Fruit fly (Drosophila melanogaster) whole organism, embryonic: ENCODE results near the gene CG9008.

Experiments
- Awh ChIP-seq: fragments of 200-800 bp; sonication (Bioruptor generic); IDR thresholded peaks from 2 replicates; pipeline ENCODE4, ENCODE4 v1.3.6; 2022; ENCODE audit warnings: missing biosample characterization, missing genetic modification characterization
- CG1233 ChIP-seq: fragments of 200-800 bp; sonication (Bioruptor generic); optimal IDR thresholded peaks from 4 replicates; lab custom pipeline; 2018; ENCODE audit warnings: missing biosample characterization, mild to moderate bottlenecking, missing genetic modification characterization
- CG15269 ChIP-seq: fragments of 200-800 bp; sonication (Bioruptor generic); optimal IDR thresholded peaks from 2 replicates; lab custom pipeline; 2018; ENCODE audit warnings: missing biosample characterization, mild to moderate bottlenecking, missing genetic modification characterization, moderate library complexity
- CG15514 ChIP-seq: fragments of 200-800 bp; sonication (Bioruptor generic); optimal IDR thresholded peaks from 3 replicates; lab custom pipeline; 2017; ENCODE audit warnings: missing biosample characterization, missing genetic modification characterization, mild to moderate bottlenecking, moderate library complexity, missing genetic modification reagents
- CG16815 ChIP-seq: fragments of 200-800 bp; sonication (Bioruptor generic); optimal IDR thresholded peaks from 3 replicates; lab custom pipeline; 2017; ENCODE audit warnings: missing biosample characterization, mild to moderate bottlenecking, missing genetic modification characterization
- CG17568 ChIP-seq: fragments of 200-800 bp; sonication (Bioruptor generic); optimal IDR thresholded peaks from 2 replicates; lab custom pipeline; 2018; ENCODE audit warnings: missing biosample characterization, mild to moderate bottlenecking, missing genetic modification characterization, moderate library complexity
- CG17829 ChIP-seq: fragments of 200-800 bp; optimal IDR thresholded peaks from 2 replicates; lab custom pipeline; 2019; ENCODE audit warnings: missing biosample characterization, mild to moderate bottlenecking, missing genetic modification characterization, moderate library complexity
- CG18262 ChIP-seq: fragments of 200-800 bp; optimal IDR thresholded peaks from 3 replicates; lab custom pipeline; 2019; ENCODE audit warnings: missing biosample characterization, mild to moderate bottlenecking, missing genetic modification characterization, moderate library complexity
- CG18599 ChIP-seq: fragments of 200-800 bp; sonication (Bioruptor generic); optimal IDR thresholded peaks from 3 replicates; lab custom pipeline; 2017; ENCODE audit warnings: missing biosample characterization, missing genetic modification characterization, mild to moderate bottlenecking, moderate library complexity, missing genetic modification reagents
- CG30403 ChIP-seq: fragments of 200-800 bp; sonication (Bioruptor generic); optimal IDR thresholded peaks from 3 replicates; lab custom pipeline; 2016; ENCODE audit warnings: missing biosample characterization, missing genetic modification characterization
- CG33557 ChIP-seq: fragments of 200-800 bp; sonication (Bioruptor generic); optimal IDR thresholded peaks from 2 replicates; lab custom pipeline; 2019; ENCODE audit warnings: missing biosample characterization, mild to moderate bottlenecking, missing genetic modification characterization, moderate library complexity
- CG34224 ChIP-seq: fragments of 200-800 bp; sonication (Bioruptor generic); IDR thresholded peaks from 3 replicates; pipeline ENCODE4 v1.3.6; 2022; ENCODE audit warnings: missing biosample characterization, missing genetic modification characterization; ENCODE audit not compliant: partially characterized antibody
- CG34422 ChIP-seq: fragments of 200-800 bp; sonication (Bioruptor generic); IDR thresholded peaks from 3 replicates; pipeline ENCODE4 v1.3.6; 2022; ENCODE audit warnings: missing biosample characterization, missing genetic modification characterization
- CG3726 ChIP-seq: fragments of 200-800 bp; sonication (Bioruptor generic); IDR thresholded peaks from 3 replicates; pipeline ENCODE4, ENCODE4 v1.3.6; 2022; ENCODE audit warnings: missing biosample characterization, missing genetic modification characterization
- CG7786 ChIP-seq: fragments of 200-800 bp; sonication (Bioruptor generic); optimal IDR thresholded peaks from 2 replicates; lab custom pipeline; 2016; ENCODE audit warnings: missing biosample characterization, missing genetic modification characterization
- CG9215 ChIP-seq: fragments of 200-800 bp; sonication (Bioruptor generic); IDR thresholded peaks from 2 replicates; pipeline ENCODE4 v1.3.6; 2022; ENCODE audit warnings: missing biosample characterization, missing genetic modification characterization
- CoRest ChIP-seq: fragments of 200-800 bp; sonication (Bioruptor generic); optimal IDR thresholded peaks from 3 replicates; lab custom pipeline; 2018; ENCODE audit warnings: missing biosample characterization, mild to moderate bottlenecking, missing genetic modification characterization, moderate library complexity
- D ChIP-seq, 2 experiments: fragments of 200-800 bp in 1 of 2; fragments of >200 bp in 1 of 2; sonication (Bioruptor generic) in 1 of 2; optimal IDR thresholded peaks; 2 replicates in 1 of 2; 3 replicates in 1 of 2; lab custom pipeline; 2017; ENCODE audit warnings: mild to moderate bottlenecking in 1 of 2, missing biosample characterization in 1 of 2, missing genetic modification characterization in 1 of 2, missing genetic modification reagents in 1 of 2
- Doc3 ChIP-seq: fragments of 200-800 bp; sonication (Bioruptor generic); IDR thresholded peaks from 3 replicates; pipeline ENCODE4 v1.3.6; 2022; ENCODE audit warnings: missing biosample characterization, missing genetic modification characterization; ENCODE audit not compliant: partially characterized antibody
- Dref ChIP-seq: fragments of 200-800 bp; sonication (Bioruptor generic); IDR thresholded peaks from 2 replicates; pipeline ENCODE4 v1.3.6; 2022; ENCODE audit warnings: missing biosample characterization, missing genetic modification characterization
- Ets97D ChIP-seq: fragments of 200-800 bp; sonication (Bioruptor generic); optimal IDR thresholded peaks from 3 replicates; lab custom pipeline; 2016; ENCODE audit warnings: missing biosample characterization, missing genetic modification characterization
- GATAe ChIP-seq: fragments of 200-800 bp; sonication (Bioruptor generic); conservative IDR thresholded peaks from 2 replicates; pipeline ENCODE4 v1.3.6; 2022; ENCODE audit warnings: missing biosample characterization, missing genetic modification characterization
- HLH4C ChIP-seq: fragments of 200-800 bp; sonication (Bioruptor generic); IDR thresholded peaks from 3 replicates; pipeline ENCODE4 v1.3.6; 2022; ENCODE audit warnings: missing biosample characterization, missing genetic modification characterization; ENCODE audit not compliant: partially characterized antibody
- MTF-1 ChIP-seq: fragments of 200-800 bp; sonication (Bioruptor generic); optimal IDR thresholded peaks from 2 replicates; lab custom pipeline; 2018; ENCODE audit warnings: missing biosample characterization, mild to moderate bottlenecking, missing genetic modification characterization, borderline replicate concordance
- NC2α ChIP-seq: fragments of 200-800 bp; sonication (Bioruptor generic); optimal IDR thresholded peaks from 2 replicates; lab custom pipeline; 2016; ENCODE audit warnings: missing biosample characterization, missing genetic modification characterization
- Nf-YC ChIP-seq: fragments of 200-800 bp; optimal IDR thresholded peaks from 3 replicates; lab custom pipeline; 2019; ENCODE audit warnings: missing biosample characterization, mild to moderate bottlenecking, missing genetic modification characterization, moderate library complexity
- Oaz ChIP-seq: fragments of 200-800 bp; sonication (Bioruptor generic); IDR thresholded peaks from 2 replicates; pipeline ENCODE4 v1.3.6; 2022; ENCODE audit warnings: missing biosample characterization, missing genetic modification characterization
- Poxn ChIP-seq: fragments of 200-800 bp; sonication (Bioruptor generic); IDR thresholded peaks from 2 replicates; pipeline ENCODE4 v1.3.6; 2022; ENCODE audit warnings: missing biosample characterization, missing genetic modification characterization
- Sry-δ ChIP-seq: fragments of 200-800 bp; sonication (Bioruptor generic); optimal IDR thresholded peaks from 2 replicates; lab custom pipeline; 2016; ENCODE audit warnings: missing biosample characterization, missing genetic modification characterization
- Ssrp ChIP-seq: fragments of 200-800 bp; sonication (Bioruptor generic); optimal IDR thresholded peaks from 2 replicates; lab custom pipeline; 2018; ENCODE audit warnings: missing biosample characterization, mild to moderate bottlenecking, missing genetic modification characterization, moderate library complexity
- ap ChIP-seq: fragments of 200-800 bp; sonication (Bioruptor generic); IDR thresholded peaks from 2 replicates; pipeline ENCODE4 v1.3.6; 2022; ENCODE audit warnings: missing biosample characterization, missing genetic modification characterization
- cg ChIP-seq: fragments of 200-800 bp; sonication (Bioruptor generic); optimal IDR thresholded peaks from 3 replicates; lab custom pipeline; 2019; ENCODE audit warnings: missing biosample characterization, mild to moderate bottlenecking, missing genetic modification characterization, moderate library complexity
- corto ChIP-seq: fragments of 200-800 bp; sonication (Bioruptor generic); optimal IDR thresholded peaks from 2 replicates; lab custom pipeline; 2016; ENCODE audit warnings: missing biosample characterization, mild to moderate bottlenecking, missing genetic modification characterization, moderate library complexity
- crc ChIP-seq: fragments of 200-800 bp; sonication (Bioruptor generic); optimal IDR thresholded peaks from 2 replicates; lab custom pipeline; 2016; ENCODE audit warnings: missing biosample characterization, missing genetic modification characterization
- fu2 ChIP-seq: fragments of 200-800 bp; sonication (Bioruptor generic); optimal IDR thresholded peaks from 2 replicates; lab custom pipeline; 2016; ENCODE audit warnings: missing biosample characterization, missing genetic modification characterization
- gfzf ChIP-seq: fragments of 200-800 bp; sonication (Bioruptor generic); optimal IDR thresholded peaks from 2 replicates; lab custom pipeline; 2016; ENCODE audit warnings: missing biosample characterization, mild to moderate bottlenecking, missing genetic modification characterization, moderate library complexity
- ham ChIP-seq: fragments of 200-800 bp; sonication (Bioruptor generic); IDR thresholded peaks from 2 replicates; pipeline ENCODE4 v1.3.6; 2022; ENCODE audit warnings: missing biosample characterization, missing genetic modification characterization
- hbn ChIP-seq: fragments of 200-800 bp; sonication (Bioruptor generic); IDR thresholded peaks from 2 replicates; pipeline ENCODE4 v1.3.6; 2022; ENCODE audit warnings: missing biosample characterization, missing genetic modification characterization; ENCODE audit not compliant: partially characterized antibody
- inv ChIP-seq: fragments of 200-800 bp; sonication (Bioruptor generic); IDR thresholded peaks from 2 replicates; pipeline ENCODE4 v1.3.6; 2022; ENCODE audit warnings: missing biosample characterization, missing genetic modification characterization; ENCODE audit not compliant: partially characterized antibody
- lmd ChIP-seq: fragments of 200-800 bp; sonication (Bioruptor generic); IDR thresholded peaks from 2 replicates; pipeline ENCODE4 v1.3.6; 2022; ENCODE audit warnings: missing biosample characterization, missing genetic modification characterization
- mam ChIP-seq: fragments of 200-800 bp; sonication (Bioruptor generic); optimal IDR thresholded peaks from 3 replicates; lab custom pipeline; 2016; ENCODE audit warnings: missing biosample characterization, missing genetic modification characterization
- oc ChIP-seq: fragments of 200-800 bp; sonication (Bioruptor generic); optimal IDR thresholded peaks from 2 replicates; lab custom pipeline; 2018; ENCODE audit warnings: missing biosample characterization, mild to moderate bottlenecking, missing genetic modification characterization, moderate library complexity
- pnt ChIP-seq: fragments of 200-800 bp; sonication (Bioruptor generic); optimal IDR thresholded peaks from 3 replicates; lab custom pipeline; 2016; ENCODE audit warnings: missing biosample characterization, missing genetic modification characterization
- prd ChIP-seq, 3 experiments: fragments of >200 bp in 2 of 3; fragments of 200-800 bp in 1 of 3; sonication (Bioruptor generic) in 1 of 3; optimal IDR thresholded peaks in 2 of 3; IDR thresholded peaks in 1 of 3; 2 replicates in 2 of 3; 3 replicates in 1 of 3; pipeline versions ENCODE4 v1.3.6 to Lab custom; 2017 to 2022; ENCODE audit warnings: missing biosample characterization in 1 of 3, missing genetic modification characterization in 1 of 3
- sd ChIP-seq: fragments of 200-800 bp; sonication (Bioruptor generic); optimal IDR thresholded peaks from 3 replicates; lab custom pipeline; 2018; ENCODE audit warnings: missing biosample characterization, mild to moderate bottlenecking, missing genetic modification characterization, moderate library complexity
- trem ChIP-seq: fragments of 200-800 bp; optimal IDR thresholded peaks from 3 replicates; lab custom pipeline; 2019; ENCODE audit warnings: missing biosample characterization, mild to moderate bottlenecking, missing genetic modification characterization, moderate library complexity
- tx ChIP-seq: fragments of 200-800 bp; sonication (Bioruptor generic); optimal IDR thresholded peaks from 2 replicates; lab custom pipeline; 2016; ENCODE audit warnings: missing biosample characterization, missing genetic modification characterization

The CG9008 gene

DNA sequence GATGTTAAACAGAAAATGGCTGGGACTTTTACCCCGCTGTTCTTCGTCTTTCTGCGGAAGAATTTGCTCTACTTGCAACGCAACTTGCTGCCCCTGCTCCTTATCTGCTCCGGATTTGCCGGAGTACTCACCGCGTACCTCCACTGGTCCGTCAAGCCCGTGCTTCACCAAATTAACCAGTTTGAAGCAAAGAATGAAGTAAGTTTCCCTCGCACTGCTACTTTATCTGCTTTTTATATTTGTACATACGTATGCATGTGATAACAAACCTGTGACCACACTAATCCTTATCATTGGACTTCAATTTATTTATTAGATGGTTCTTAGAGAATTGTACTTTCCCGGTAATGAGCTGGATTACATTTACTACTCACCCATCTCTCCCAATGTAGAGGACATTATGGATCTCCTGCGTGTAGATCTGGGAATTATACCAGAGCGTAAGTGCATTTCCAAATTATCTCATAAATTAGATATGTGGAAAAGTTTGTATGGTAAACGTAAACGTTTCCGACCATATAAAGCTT is 4.3 kb upstream of the CG9008 start, which contains the start of gene CG16890 (continued):
- TF ChIP-seq inv (GFP tag; lab: Robert Waterston, UW) (peak; percentile 40; the same call in 1 of the 2 replicates), Oaz (GFP tag; lab: Robert Waterston, UW) (no peak), CG17829 (no peak), pnt (no peak), CG1233 (GFP tag; lab: Kevin White, UChicago) (no peak), tx (GFP tag; lab: Kevin White, UChicago) (no peak), CG18599 (GFP tag; lab: Kevin White, UChicago) (no peak), GATAe (peak; percentile 65), NC2α (GFP tag; lab: Kevin White, UChicago) (no peak), cg (no peak), Ets97D (GFP tag; lab: Kevin White, UChicago) (no peak), lmd (GFP tag; lab: Robert Waterston, UW) (no peak), Doc3 (GFP tag; lab: Robert Waterston, UW) (0 out of 3 replicates have a peak, but pooled peaks have one; percentile 27), CG7786 (GFP tag; lab: Kevin White, UChicago) (no peak), prd (optimal IDR thresholded peaks at IDR 0.05; lab: Kevin White, UChicago) (no peak), prd (GFP tag; IDR thresholded peaks at IDR 0.05; lab: Robert Waterston, UW) (no peak), MTF-1 (no peak), D (optimal IDR thresholded peaks at IDR 0.05; lab: Kevin White, UChicago) (no peak), D (GFP tag; optimal IDR thresholded peaks at IDR 0.05; lab: Kevin White, UChicago) (no peak), CG17568 (GFP tag; lab: Kevin White, UChicago) (no peak), Awh (no peak), ham (GFP tag; lab: Robert Waterston, UW) (no peak), Ssrp (tag; lab: Kevin White, UChicago) (no peak), fu2 (GFP tag; lab: Kevin White, UChicago) (peak; percentile 11), CG3726 (GFP tag; lab: Robert Waterston, UW) (no peak), CG15269 (tag; lab: Kevin White, UChicago) (no peak), CG15514 (peak; percentile 17), CG33557 (GFP tag; lab: Kevin White, UChicago) (no peak), Dref (no peak), CG16815 (GFP tag; lab: Kevin White, UChicago) (no peak), oc (tag; lab: Kevin White, UChicago) (no peak), corto (GFP tag; lab: Kevin White, UChicago) (no peak)

- peak; percentile 46; the same call in 1 of the 3 replicates for TF ChIP-seq HLH4C (GFP tag; lab: Robert Waterston, UW)
- TF ChIP-seq hbn (GFP tag; lab: Robert Waterston, UW) = peak; percentile 38; the same call in 1 of the 2 replicates
- peak; percentile 21; the same call in 1 of the 2 replicates for TF ChIP-seq CG9215
- peak; percentile 31; the same call in 2 of the 3 replicates for TF ChIP-seq CG34224 (GFP tag; lab: Robert Waterston, UW)
- 0 out of 3 replicates have a peak, but pooled peaks have one; percentile 26 for TF ChIP-seq CG34422 (GFP tag; lab: Robert Waterston, UW)
- TF ChIP-seq crc (GFP tag; lab: Kevin White, UChicago) = no peak
- peak; percentile 1 for TF ChIP-seq trem (tag; lab: Kevin White, UChicago)
- TF ChIP-seq Nf-YC (tag; lab: Kevin White, UChicago) = peak; percentile 36
- TF ChIP-seq Poxn = no peak
- TF ChIP-seq mam (GFP tag; lab: Kevin White, UChicago) = peak; percentile 22
- TF ChIP-seq gfzf (GFP tag; lab: Kevin White, UChicago) = peak; percentile 25
- peak; percentile 5 for TF ChIP-seq CoRest (tag; lab: Kevin White, UChicago)
- no peak for TF ChIP-seq ap
- peak; percentile 7 for TF ChIP-seq CG30403
- TF ChIP-seq Sry-δ (GFP tag; lab: Kevin White, UChicago) = peak; percentile 47
- peak; percentile 23 for TF ChIP-seq sd (tag; lab: Kevin White, UChicago)
- peak; percentile 38 for TF ChIP-seq CG18262 (tag; lab: Kevin White, UChicago)
- TF ChIP-seq Awh = no peak
Observed at dm6 chr2L:13783264-13784154, 3.5 kb upstream of the CG9008 start, which contains the start of gene Eato. TSS of gene Eato (plus strand) at chr2L:13784084.
